Fruit fly (Drosophila melanogaster) whole organism, prepupa: ENCODE measurements around the gene spen.

ENCODE experiments used
- Blimp-1 ChIP-seq: fragments of 200-800 bp; sonication (Bioruptor generic); optimal IDR thresholded peaks from 3 replicates; lab custom pipeline; 2017; ENCODE audit warnings: missing biosample characterization, missing genetic modification characterization, mild to moderate bottlenecking, moderate library complexity, missing genetic modification reagents
- CG11762 ChIP-seq: fragments of 200-800 bp; sonication (Bioruptor generic); optimal IDR thresholded peaks from 3 replicates; lab custom pipeline; 2016; ENCODE audit warnings: missing biosample characterization, missing genetic modification characterization; ENCODE audit not compliant: insufficient read depth
- CG11902 ChIP-seq: fragments of 200-800 bp; sonication (Bioruptor generic); optimal IDR thresholded peaks from 3 replicates; lab custom pipeline; 2016; ENCODE audit warnings: missing biosample characterization, missing genetic modification characterization
- CG15336 ChIP-seq: fragments of 200-800 bp; sonication (Bioruptor generic); IDR thresholded peaks from 2 replicates; pipeline ENCODE4 v1.3.6; 2022; ENCODE audit warnings: missing biosample characterization, missing genetic modification characterization
- CG3032 ChIP-seq: fragments of 200-800 bp; optimal IDR thresholded peaks from 2 replicates; lab custom pipeline; 2019; ENCODE audit warnings: missing biosample characterization, mild to moderate bottlenecking, missing genetic modification characterization, moderate library complexity
- CG31627 ChIP-seq: fragments of 200-800 bp; sonication (Bioruptor generic); optimal IDR thresholded peaks from 3 replicates; lab custom pipeline; 2016; ENCODE audit warnings: missing biosample characterization, missing genetic modification characterization
- CG32006 ChIP-seq: fragments of 200-800 bp; sonication (Bioruptor generic); optimal IDR thresholded peaks from 3 replicates; lab custom pipeline; 2017; ENCODE audit warnings: missing biosample characterization, mild to moderate bottlenecking, missing genetic modification characterization
- CG34406 ChIP-seq: fragments of 200-800 bp; sonication (Bioruptor generic); optimal IDR thresholded peaks from 3 replicates; lab custom pipeline; 2016; ENCODE audit warnings: missing biosample characterization, missing genetic modification characterization
- CG4318 ChIP-seq: fragments of 200-800 bp; sonication (Bioruptor generic); optimal IDR thresholded peaks from 3 replicates; lab custom pipeline; 2017; ENCODE audit warnings: missing biosample characterization, mild to moderate bottlenecking, missing genetic modification characterization
- CG6163 ChIP-seq: fragments of 200-800 bp; sonication (Bioruptor generic); IDR thresholded peaks from 3 replicates; pipeline ENCODE4 v1.3.6; 2022; ENCODE audit warnings: missing biosample characterization, missing genetic modification characterization
- CG6276 ChIP-seq: fragments of 200-800 bp; sonication (Bioruptor generic); optimal IDR thresholded peaks from 2 replicates; lab custom pipeline; 2017; ENCODE audit warnings: missing biosample characterization, mild to moderate bottlenecking, missing genetic modification characterization
- CG6792 ChIP-seq: fragments of 200-800 bp; sonication (Bioruptor generic); optimal IDR thresholded peaks from 3 replicates; lab custom pipeline; 2016; ENCODE audit warnings: missing biosample characterization, missing genetic modification characterization
- CG6808 ChIP-seq: fragments of 200-800 bp; sonication (Bioruptor generic); optimal IDR thresholded peaks from 3 replicates; lab custom pipeline; 2017; ENCODE audit warnings: missing biosample characterization, missing genetic modification characterization, mild to moderate bottlenecking, moderate library complexity, missing genetic modification reagents
- CG6854 ChIP-seq: fragments of 200-800 bp; sonication (Bioruptor generic); optimal IDR thresholded peaks from 2 replicates; lab custom pipeline; 2017; ENCODE audit warnings: missing biosample characterization, mild to moderate bottlenecking, missing genetic modification characterization
- CG7368 ChIP-seq: fragments of 200-800 bp; sonication (Bioruptor generic); optimal IDR thresholded peaks from 3 replicates; lab custom pipeline; 2016; ENCODE audit warnings: missing biosample characterization, missing genetic modification characterization
- CG8119 ChIP-seq: fragments of 200-800 bp; sonication (Bioruptor generic); IDR thresholded peaks from 3 replicates; pipeline ENCODE4 v1.3.6; 2022; ENCODE audit warnings: missing biosample characterization, missing genetic modification characterization
- CG8319 ChIP-seq: fragments of 200-800 bp; sonication (Bioruptor generic); optimal IDR thresholded peaks from 3 replicates; lab custom pipeline; 2016; ENCODE audit warnings: missing biosample characterization, missing genetic modification characterization
- CG8632 ChIP-seq: fragments of 200-800 bp; sonication (Bioruptor generic); optimal IDR thresholded peaks from 3 replicates; lab custom pipeline; 2016; ENCODE audit warnings: missing biosample characterization, missing genetic modification characterization
- CG9139 ChIP-seq: fragments of 200-800 bp; sonication (Bioruptor generic); optimal IDR thresholded peaks from 3 replicates; lab custom pipeline; 2017; ENCODE audit warnings: missing biosample characterization, mild to moderate bottlenecking, missing genetic modification characterization
- Eip75B ChIP-seq: fragments of 200-800 bp; sonication (Bioruptor generic); optimal IDR thresholded peaks from 3 replicates; lab custom pipeline; 2016; ENCODE audit warnings: missing biosample characterization, missing genetic modification characterization
- Eip78C ChIP-seq: fragments of 200-800 bp; sonication (Bioruptor generic); peaks from one replicate; lab custom pipeline; 2016; ENCODE audit warnings: missing biosample characterization, missing genetic modification characterization
- Eip93F ChIP-seq: fragments of 200-800 bp; sonication (Bioruptor generic); optimal IDR thresholded peaks from 2 replicates; lab custom pipeline; 2016; ENCODE audit warnings: missing biosample characterization, mild to moderate bottlenecking, missing genetic modification characterization
- Ets21C ChIP-seq: fragments of 200-800 bp; sonication (Bioruptor generic); optimal IDR thresholded peaks from 3 replicates; lab custom pipeline; 2016; ENCODE audit warnings: missing biosample characterization, missing genetic modification characterization
- Ets96B ChIP-seq: fragments of 200-800 bp; optimal IDR thresholded peaks from 2 replicates; lab custom pipeline; 2019; ENCODE audit warnings: missing biosample characterization, mild to moderate bottlenecking, missing genetic modification characterization, moderate library complexity
- Gug ChIP-seq: fragments of 200-800 bp; sonication (Bioruptor generic); IDR thresholded peaks from 2 replicates; pipeline ENCODE4 v1.3.6; 2022; ENCODE audit warnings: missing biosample characterization, missing genetic modification characterization
- Hr38 ChIP-seq: sonication (Bioruptor generic); optimal IDR thresholded peaks from 2 replicates; lab custom pipeline; 2016; ENCODE audit warnings: missing biosample characterization, missing genetic modification characterization
- Hr39 ChIP-seq: fragments of 200-800 bp; sonication (Bioruptor generic); optimal IDR thresholded peaks from 2 replicates; lab custom pipeline; 2016; ENCODE audit warnings: missing biosample characterization, missing genetic modification characterization
- Hr4 ChIP-seq: fragments of 200-800 bp; sonication (Bioruptor generic); optimal IDR thresholded peaks from 3 replicates; lab custom pipeline; 2016; ENCODE audit warnings: missing biosample characterization, missing genetic modification characterization
- Lpt ChIP-seq: fragments of 200-800 bp; sonication (Bioruptor generic); optimal IDR thresholded peaks from 3 replicates; lab custom pipeline; 2016; ENCODE audit warnings: missing biosample characterization, missing genetic modification characterization
- Met ChIP-seq: fragments of 200-800 bp; sonication (Bioruptor generic); optimal IDR thresholded peaks from 3 replicates; lab custom pipeline; 2016; ENCODE audit warnings: missing biosample characterization, missing genetic modification characterization
- OdsH ChIP-seq: fragments of 200-800 bp; sonication (Bioruptor generic); optimal IDR thresholded peaks from 3 replicates; lab custom pipeline; 2016; ENCODE audit warnings: missing biosample characterization, missing genetic modification characterization
- Sox102F ChIP-seq: fragments of 200-800 bp; sonication (Bioruptor generic); optimal IDR thresholded peaks from 2 replicates; lab custom pipeline; 2016; ENCODE audit warnings: missing biosample characterization, mild to moderate bottlenecking, missing genetic modification characterization
- Sox15 ChIP-seq: fragments of 200-800 bp; sonication (Bioruptor generic); optimal IDR thresholded peaks from 3 replicates; lab custom pipeline; 2016; ENCODE audit warnings: missing biosample characterization, missing genetic modification characterization
- achi ChIP-seq: fragments of 200-800 bp; sonication (Bioruptor generic); optimal IDR thresholded peaks from 3 replicates; lab custom pipeline; 2016; ENCODE audit warnings: missing biosample characterization, missing genetic modification characterization
- acj6 ChIP-seq: fragments of 200-800 bp; sonication (Bioruptor generic); optimal IDR thresholded peaks from 3 replicates; lab custom pipeline; 2016; ENCODE audit warnings: missing biosample characterization, missing genetic modification characterization
- cyc ChIP-seq: fragments of 200-800 bp; sonication (Bioruptor generic); optimal IDR thresholded peaks from 3 replicates; lab custom pipeline; 2016; ENCODE audit warnings: missing biosample characterization, missing genetic modification characterization
- dac ChIP-seq: fragments of 200-800 bp; sonication (Bioruptor generic); optimal IDR thresholded peaks from 2 replicates; lab custom pipeline; 2017; ENCODE audit warnings: missing biosample characterization, mild to moderate bottlenecking, missing genetic modification characterization
- dsx ChIP-seq: fragments of 200-800 bp; optimal IDR thresholded peaks from 3 replicates; lab custom pipeline; 2019; ENCODE audit warnings: missing biosample characterization, mild to moderate bottlenecking, missing genetic modification characterization, moderate library complexity; ENCODE audit not compliant: poor library complexity, severe bottlenecking
- esn ChIP-seq: fragments of 200-800 bp; sonication (Bioruptor generic); optimal IDR thresholded peaks from 2 replicates; lab custom pipeline; 2016; ENCODE audit warnings: missing biosample characterization, mild to moderate bottlenecking, missing genetic modification characterization, moderate library complexity
- fd59A ChIP-seq: fragments of 200-800 bp; sonication (Bioruptor generic); optimal IDR thresholded peaks from 2 replicates; lab custom pipeline; 2017; ENCODE audit warnings: missing biosample characterization, mild to moderate bottlenecking, missing genetic modification characterization, missing genetic modification reagents
- fd85E ChIP-seq: fragments of 200-800 bp; sonication (Bioruptor generic); optimal IDR thresholded peaks from 3 replicates; lab custom pipeline; 2016; ENCODE audit warnings: missing biosample characterization, missing genetic modification characterization
- fkh ChIP-seq: fragments of 200-800 bp; sonication (Bioruptor generic); optimal IDR thresholded peaks from 3 replicates; lab custom pipeline; 2017; ENCODE audit warnings: missing biosample characterization, mild to moderate bottlenecking, missing genetic modification characterization, moderate library complexity
- lz ChIP-seq: fragments of 200-800 bp; sonication (Bioruptor generic); optimal IDR thresholded peaks from 3 replicates; lab custom pipeline; 2016; ENCODE audit warnings: missing biosample characterization, missing genetic modification characterization
- net ChIP-seq: fragments of 200-800 bp; sonication (Bioruptor generic); optimal IDR thresholded peaks from 3 replicates; lab custom pipeline; 2016; ENCODE audit warnings: missing biosample characterization, missing genetic modification characterization
- salr ChIP-seq, 2 experiments: fragments of 200-800 bp; sonication (Bioruptor generic); optimal IDR thresholded peaks; 3 replicates each; lab custom pipeline; 2016 to 2018; ENCODE audit warnings: missing biosample characterization in 2 of 2, missing genetic modification characterization in 2 of 2, mild to moderate bottlenecking in 1 of 2
- spab ChIP-seq: fragments of 200-800 bp; sonication (Bioruptor generic); optimal IDR thresholded peaks from 2 replicates; lab custom pipeline; 2017; ENCODE audit warnings: missing biosample characterization, mild to moderate bottlenecking, missing genetic modification characterization, missing genetic modification reagents
- ss ChIP-seq, 2 experiments: fragments of 200-800 bp; sonication (Bioruptor generic); optimal IDR thresholded peaks; 2 replicates in 1 of 2; 3 replicates in 1 of 2; lab custom pipeline; 2017 to 2018; ENCODE audit warnings: mild to moderate bottlenecking in 2 of 2, missing biosample characterization in 2 of 2, missing genetic modification characterization in 2 of 2, moderate library complexity in 1 of 2
- svp ChIP-seq: fragments of 200-800 bp; sonication (Bioruptor generic); peaks from one replicate; lab custom pipeline; 2016; ENCODE audit warnings: missing biosample characterization, missing genetic modification characterization
- topi ChIP-seq: fragments of 200-800 bp; sonication (Bioruptor generic); optimal IDR thresholded peaks from 3 replicates; lab custom pipeline; 2016; ENCODE audit warnings: missing biosample characterization, missing genetic modification characterization
- vri ChIP-seq: fragments of 200-800 bp; sonication (Bioruptor generic); optimal IDR thresholded peaks from 3 replicates; lab custom pipeline; 2016; ENCODE audit warnings: missing biosample characterization, mild to moderate bottlenecking, missing genetic modification characterization

spen gene

dm6 chr2L:224599-225385 is 66.0 kb downstream of the spen start:
- TF ChIP-seq CG8632 (GFP tag; lab: Kevin White, UChicago) = peak; percentile 78
- TF ChIP-seq dsx (GFP tag; lab: Kevin White, UChicago) = peak; percentile 81
- peak; percentile 84 for TF ChIP-seq CG11762 (GFP tag; lab: Kevin White, UChicago)
- peak; percentile 93 for TF ChIP-seq Met (GFP tag; lab: Kevin White, UChicago)
- TF ChIP-seq CG15336 (GFP tag; lab: Robert Waterston, UW) = peak; percentile 71
- peak; percentile 91 for TF ChIP-seq Eip75B
- TF ChIP-seq cyc (GFP tag; lab: Kevin White, UChicago) = peak; percentile 86
- TF ChIP-seq svp (GFP tag; lab: Kevin White, UChicago) = peak; percentile 96
- peak; percentile 85 for TF ChIP-seq dac (GFP tag; lab: Kevin White, UChicago)
- peak; percentile 81 for TF ChIP-seq Ets21C (GFP tag; lab: Kevin White, UChicago)
- peak; percentile 93 for TF ChIP-seq CG6808
- peak; percentile 83 for TF ChIP-seq CG4318 (GFP tag; lab: Kevin White, UChicago)
- TF ChIP-seq Ets96B = peak; percentile 91
- TF ChIP-seq Hr38 (GFP tag; lab: Kevin White, UChicago) = no peak
- peak; percentile 71 for TF ChIP-seq CG8319
- TF ChIP-seq CG6276 (GFP tag; lab: Kevin White, UChicago) = peak; percentile 77
- TF ChIP-seq CG9139 (GFP tag; lab: Kevin White, UChicago) = peak; percentile 78
- TF ChIP-seq salr (GFP tag; optimal IDR thresholded peaks at IDR 0.05; lab: Kevin White, UChicago) = peak; percentile 87 to 94
- TF ChIP-seq vri = peak; percentile 84
- peak; percentile 90 for TF ChIP-seq topi
- peak; percentile 11 for TF ChIP-seq CG6854
- TF ChIP-seq fd59A = peak; percentile 92
- peak; percentile 88 for TF ChIP-seq OdsH (GFP tag; lab: Kevin White, UChicago)
- peak; percentile 90 for TF ChIP-seq Hr4 (GFP tag; lab: Kevin White, UChicago)
- peak; percentile 68 for TF ChIP-seq Blimp-1 (GFP tag; lab: Kevin White, UChicago)
- TF ChIP-seq ss (GFP tag; optimal IDR thresholded peaks at IDR 0.05; lab: Kevin White, UChicago) = peak; percentile 85 to 91
- peak; percentile 92 for TF ChIP-seq spab (GFP tag; lab: Kevin White, UChicago)
- TF ChIP-seq Sox102F (GFP tag; lab: Kevin White, UChicago) = peak; percentile 86
- peak; percentile 74 for TF ChIP-seq CG11902 (GFP tag; lab: Kevin White, UChicago)
- TF ChIP-seq Eip93F = peak; percentile 77
- TF ChIP-seq Eip78C (GFP tag; lab: Kevin White, UChicago) = peak; percentile 97
- TF ChIP-seq fd85E (GFP tag; lab: Kevin White, UChicago) = peak; percentile 54
- peak; percentile 81 for TF ChIP-seq Lpt (GFP tag; lab: Kevin White, UChicago)
- TF ChIP-seq CG31627 = peak; percentile 88
- peak; percentile 80 for TF ChIP-seq CG34406 (GFP tag; lab: Kevin White, UChicago)
- peak; percentile 90 for TF ChIP-seq acj6
- peak; percentile 91 for TF ChIP-seq CG32006 (GFP tag; lab: Kevin White, UChicago)
- TF ChIP-seq CG7368 (GFP tag; lab: Kevin White, UChicago) = peak; percentile 85
- TF ChIP-seq net (GFP tag; lab: Kevin White, UChicago) = peak; percentile 87
- peak; percentile 77 for TF ChIP-seq Sox15 (GFP tag; lab: Kevin White, UChicago)
- peak; percentile 86 for TF ChIP-seq CG6163 (GFP tag; lab: Robert Waterston, UW)
- TF ChIP-seq CG6792 (GFP tag; lab: Kevin White, UChicago) = peak; percentile 87
- TF ChIP-seq fkh (GFP tag; lab: Kevin White, UChicago) = no peak
- TF ChIP-seq CG3032 (tag; lab: Kevin White, UChicago) = peak; percentile 91
- peak; percentile 80 for TF ChIP-seq Gug
- TF ChIP-seq lz (GFP tag; lab: Kevin White, UChicago) = peak; percentile 88
- peak; percentile 87 for TF ChIP-seq Hr39 (GFP tag; lab: Kevin White, UChicago)
- TF ChIP-seq esn (GFP tag; lab: Kevin White, UChicago) = peak; percentile 91
- TF ChIP-seq achi (GFP tag; lab: Kevin White, UChicago) = peak; percentile 89
- TF ChIP-seq CG8119 (GFP tag; lab: Robert Waterston, UW) = peak; percentile 74
